Worm (Caenorhabditis elegans): ENCODE measurements around the gene parg-1.

DNA sequence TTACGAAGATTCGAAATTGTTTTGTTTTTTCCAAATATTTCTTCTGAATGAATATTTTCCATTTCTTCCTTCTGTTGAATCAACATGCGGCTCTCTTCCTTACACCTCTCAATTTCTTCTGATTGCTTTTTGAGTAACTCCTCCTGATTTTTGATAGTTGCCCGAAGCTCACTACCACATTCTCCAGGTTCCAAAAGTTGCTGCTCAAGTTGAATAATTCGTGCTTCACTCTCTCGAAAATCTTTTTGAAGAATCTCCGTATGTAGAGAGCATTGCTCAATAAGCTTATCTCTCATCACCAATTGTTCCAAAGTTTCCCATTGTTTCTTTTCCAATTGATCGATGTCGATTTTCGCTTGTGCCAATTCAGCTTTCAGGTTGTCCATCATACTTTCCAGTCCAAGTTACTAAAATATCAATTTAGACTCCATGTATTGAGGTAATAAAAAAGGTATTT lies 26.8 kb downstream of the parg-1 start, which contains the start of gene F20C5.6:
- TF ChIP-seq egl-18 (GFP tag; IDR thresholded peaks at IDR 0.05) (no peak), rec-8 (tag; optimal IDR thresholded peaks at IDR 0.05) (no peak)

All from whole organism, young adult.